Fruit fly (Drosophila melanogaster) whole organism, embryonic: Measurements from ENCODE around the gene CG18428.

Experiments
- ATbp ChIP-seq: fragments of 200-800 bp; sonication (Bioruptor generic); optimal IDR thresholded peaks from 2 replicates; lab custom pipeline; 2017; ENCODE audit warnings: missing biosample characterization, mild to moderate bottlenecking, missing genetic modification characterization, missing genetic modification reagents
- CG11085 ChIP-seq: fragments of 200-800 bp; sonication (Bioruptor generic); IDR thresholded peaks from 2 replicates; pipeline ENCODE4 v1.3.6; 2022; ENCODE audit warnings: missing biosample characterization, missing genetic modification characterization
- CG11504 ChIP-seq: fragments of 200-800 bp; sonication (Bioruptor generic); optimal IDR thresholded peaks from 3 replicates; lab custom pipeline; 2019; ENCODE audit warnings: missing biosample characterization, mild to moderate bottlenecking, missing genetic modification characterization, moderate library complexity
- CG13296 ChIP-seq: fragments of 200-800 bp; sonication (Bioruptor generic); optimal IDR thresholded peaks from 3 replicates; lab custom pipeline; 2018; ENCODE audit warnings: missing biosample characterization, mild to moderate bottlenecking, missing genetic modification characterization
- CG13624 ChIP-seq: fragments of 200-800 bp; sonication (Bioruptor generic); optimal IDR thresholded peaks from 2 replicates; lab custom pipeline; 2016; ENCODE audit warnings: missing biosample characterization, missing genetic modification characterization
- CG14014 ChIP-seq: fragments of 200-800 bp; sonication (Bioruptor generic); IDR thresholded peaks from 2 replicates; pipeline ENCODE4 v1.3.6; 2022; ENCODE audit warnings: missing biosample characterization, missing genetic modification characterization
- CG14710 ChIP-seq: fragments of 200-800 bp; sonication (Bioruptor generic); optimal IDR thresholded peaks from 3 replicates; lab custom pipeline; 2019; ENCODE audit warnings: missing biosample characterization, mild to moderate bottlenecking, missing genetic modification characterization, moderate library complexity
- CG17829 ChIP-seq: fragments of 200-800 bp; optimal IDR thresholded peaks from 2 replicates; lab custom pipeline; 2019; ENCODE audit warnings: missing biosample characterization, mild to moderate bottlenecking, missing genetic modification characterization, moderate library complexity
- CG1832 ChIP-seq: fragments of 200-800 bp; sonication (Bioruptor generic); optimal IDR thresholded peaks from 2 replicates; lab custom pipeline; 2017; ENCODE audit warnings: missing biosample characterization, mild to moderate bottlenecking, missing genetic modification characterization, inconsistent platforms
- CG2116 ChIP-seq: fragments of 200-800 bp; sonication (Bioruptor generic); optimal IDR thresholded peaks from 3 replicates; lab custom pipeline; 2018; ENCODE audit warnings: missing biosample characterization, mild to moderate bottlenecking, missing genetic modification characterization
- CG2120 ChIP-seq: fragments of 200-800 bp; sonication (Bioruptor generic); optimal IDR thresholded peaks from 3 replicates; lab custom pipeline; 2016; ENCODE audit warnings: missing biosample characterization, missing genetic modification characterization
- CG2678 ChIP-seq: fragments of 200-800 bp; sonication (Bioruptor generic); optimal IDR thresholded peaks from 3 replicates; lab custom pipeline; 2019; ENCODE audit warnings: missing biosample characterization, mild to moderate bottlenecking, missing genetic modification characterization, moderate library complexity
- CG4328 ChIP-seq: fragments of 200-800 bp; sonication (Bioruptor generic); optimal IDR thresholded peaks from 3 replicates; lab custom pipeline; 2017; ENCODE audit warnings: missing biosample characterization, missing genetic modification reagents, missing genetic modification characterization
- CG6683 ChIP-seq: fragments of 200-800 bp; sonication (Bioruptor generic); optimal IDR thresholded peaks from 2 replicates; lab custom pipeline; 2017; ENCODE audit warnings: missing biosample characterization, mild to moderate bottlenecking, missing genetic modification characterization, missing genetic modification reagents
- CG6813 ChIP-seq: fragments of 200-800 bp; sonication (Bioruptor generic); optimal IDR thresholded peaks from 2 replicates; lab custom pipeline; 2017; ENCODE audit warnings: missing biosample characterization, missing genetic modification characterization, mild to moderate bottlenecking, moderate library complexity, missing genetic modification reagents
- CG7556 ChIP-seq: fragments of 200-800 bp; sonication (Bioruptor generic); optimal IDR thresholded peaks from 2 replicates; lab custom pipeline; 2017; ENCODE audit warnings: missing biosample characterization, mild to moderate bottlenecking, missing genetic modification characterization
- CG7963 ChIP-seq: fragments of 200-800 bp; sonication (Bioruptor generic); IDR thresholded peaks from 3 replicates; pipeline ENCODE4 v1.3.6; 2022; ENCODE audit warnings: missing biosample characterization, missing genetic modification characterization; ENCODE audit not compliant: partially characterized antibody
- CG8290 ChIP-seq, 3 experiments: fragments of 200-800 bp; sonication (Bioruptor generic); optimal IDR thresholded peaks; 2 replicates each; lab custom pipeline; 2016 to 2019; ENCODE audit warnings: missing biosample characterization in 3 of 3, missing genetic modification characterization in 3 of 3, mild to moderate bottlenecking in 2 of 3, moderate library complexity in 1 of 3
- CG9609 ChIP-seq: fragments of 200-800 bp; sonication (Bioruptor generic); optimal IDR thresholded peaks from 3 replicates; lab custom pipeline; 2016; ENCODE audit warnings: missing biosample characterization, missing genetic modification characterization
- CrebB ChIP-seq: fragments of 200-800 bp; sonication (Bioruptor generic); optimal IDR thresholded peaks from 3 replicates; lab custom pipeline; 2018; ENCODE audit warnings: missing biosample characterization, mild to moderate bottlenecking, missing genetic modification characterization
- Dip2 ChIP-seq: fragments of 200-800 bp; sonication (Bioruptor generic); IDR thresholded peaks from 2 replicates; pipeline ENCODE4 v1.3.6; 2022; ENCODE audit warnings: missing biosample characterization, missing genetic modification characterization
- Fer1 ChIP-seq: fragments of 200-800 bp; sonication (Bioruptor generic); optimal IDR thresholded peaks from 2 replicates; lab custom pipeline; 2017; ENCODE audit warnings: missing biosample characterization, mild to moderate bottlenecking, missing genetic modification characterization
- HmgZ ChIP-seq: fragments of 200-800 bp; sonication (Bioruptor generic); optimal IDR thresholded peaks from 2 replicates; lab custom pipeline; 2018; ENCODE audit warnings: missing biosample characterization, mild to moderate bottlenecking, missing genetic modification characterization
- Hsf ChIP-seq: fragments of 200-800 bp; sonication (Bioruptor generic); optimal IDR thresholded peaks from 3 replicates; lab custom pipeline; 2016; ENCODE audit warnings: missing biosample characterization, missing genetic modification characterization
- Nf-YC ChIP-seq: fragments of 200-800 bp; optimal IDR thresholded peaks from 3 replicates; lab custom pipeline; 2019; ENCODE audit warnings: missing biosample characterization, mild to moderate bottlenecking, missing genetic modification characterization, moderate library complexity
- PHDP ChIP-seq: fragments of 200-800 bp; sonication (Bioruptor generic); optimal IDR thresholded peaks from 3 replicates; lab custom pipeline; 2018; ENCODE audit warnings: missing biosample characterization, mild to moderate bottlenecking, missing genetic modification characterization, moderate library complexity
- Sin3A ChIP-seq: fragments of >200 bp; optimal IDR thresholded peaks from 2 replicates; lab custom pipeline; 2018
- Vsx1 ChIP-seq: fragments of 200-800 bp; sonication (Bioruptor generic); optimal IDR thresholded peaks from 2 replicates; lab custom pipeline; 2017; ENCODE audit warnings: missing biosample characterization, mild to moderate bottlenecking, missing genetic modification characterization, missing genetic modification reagents
- ac ChIP-seq: fragments of 200-800 bp; sonication (Bioruptor generic); optimal IDR thresholded peaks from 3 replicates; lab custom pipeline; 2017; ENCODE audit warnings: missing biosample characterization, mild to moderate bottlenecking, missing genetic modification characterization
- ase ChIP-seq: fragments of 200-800 bp; sonication (Bioruptor generic); IDR thresholded peaks from 3 replicates; pipeline ENCODE4 v1.3.6; 2022; ENCODE audit warnings: missing biosample characterization, missing genetic modification characterization
- caup ChIP-seq: fragments of 200-800 bp; sonication (Bioruptor generic); optimal IDR thresholded peaks from 3 replicates; lab custom pipeline; 2017; ENCODE audit warnings: missing biosample characterization, mild to moderate bottlenecking, missing genetic modification characterization, moderate library complexity; ENCODE audit not compliant: severe bottlenecking
- chn ChIP-seq: fragments of 200-800 bp; sonication (Bioruptor generic); optimal IDR thresholded peaks from 2 replicates; lab custom pipeline; 2016; ENCODE audit warnings: missing biosample characterization, missing genetic modification characterization
- crp ChIP-seq, 2 experiments: fragments of 200-800 bp; sonication (Bioruptor generic); optimal IDR thresholded peaks; 2 replicates in 1 of 2; 3 replicates in 1 of 2; lab custom pipeline; 2017; ENCODE audit warnings: missing biosample characterization in 2 of 2, missing genetic modification characterization in 2 of 2, mild to moderate bottlenecking in 1 of 2, moderate library complexity in 1 of 2
- cwo ChIP-seq: fragments of 200-800 bp; sonication (Bioruptor generic); optimal IDR thresholded peaks from 3 replicates; lab custom pipeline; 2017; ENCODE audit warnings: missing biosample characterization, missing genetic modification characterization, mild to moderate bottlenecking, moderate library complexity, missing genetic modification reagents
- da ChIP-seq: fragments of 200-800 bp; sonication (Bioruptor generic); optimal IDR thresholded peaks from 2 replicates; lab custom pipeline; 2016; ENCODE audit warnings: missing biosample characterization, missing genetic modification characterization
- ems ChIP-seq: fragments of 200-800 bp; sonication (Bioruptor generic); optimal IDR thresholded peaks from 3 replicates; lab custom pipeline; 2016; ENCODE audit warnings: missing biosample characterization, missing genetic modification characterization
- ewg ChIP-seq: fragments of 200-800 bp; sonication (Bioruptor generic); optimal IDR thresholded peaks from 3 replicates; lab custom pipeline; 2017; ENCODE audit warnings: mild to moderate bottlenecking, missing biosample characterization, missing genetic modification reagents, missing genetic modification characterization
- gem ChIP-seq: fragments of 200-800 bp; sonication (Bioruptor generic); optimal IDR thresholded peaks from 2 replicates; lab custom pipeline; 2019; ENCODE audit warnings: missing biosample characterization, mild to moderate bottlenecking, missing genetic modification characterization, moderate library complexity
- h ChIP-seq: fragments of >200 bp; optimal IDR thresholded peaks from 2 replicates; lab custom pipeline; 2017
- jumu ChIP-seq: fragments of 200-800 bp; sonication (Bioruptor generic); optimal IDR thresholded peaks from 3 replicates; lab custom pipeline; 2016; ENCODE audit warnings: missing biosample characterization, missing genetic modification characterization
- lola ChIP-seq, 3 experiments: fragments of >200 bp in 2 of 3; fragments of 200-800 bp in 1 of 3; sonication (Bioruptor generic) in 1 of 3; optimal IDR thresholded peaks; 2 replicates each; lab custom pipeline; 2017 to 2019; ENCODE audit warnings: missing biosample characterization in 3 of 3, missing genetic modification characterization in 3 of 3, mild to moderate bottlenecking in 1 of 3, moderate library complexity in 1 of 3
- org-1 ChIP-seq: fragments of 200-800 bp; sonication (Bioruptor generic); optimal IDR thresholded peaks from 2 replicates; lab custom pipeline; 2017; ENCODE audit warnings: missing biosample characterization, missing genetic modification characterization
- psq ChIP-seq: fragments of 200-800 bp; sonication (Bioruptor generic); optimal IDR thresholded peaks from 2 replicates; lab custom pipeline; 2017; ENCODE audit warnings: missing biosample characterization, missing genetic modification characterization
- shn ChIP-seq: fragments of 200-800 bp; sonication (Bioruptor generic); optimal IDR thresholded peaks from 3 replicates; lab custom pipeline; 2016; ENCODE audit warnings: missing biosample characterization, missing genetic modification characterization
- slou ChIP-seq: fragments of 200-800 bp; sonication (Bioruptor generic); optimal IDR thresholded peaks from 3 replicates; lab custom pipeline; 2016; ENCODE audit warnings: missing biosample characterization, missing genetic modification characterization
- tap ChIP-seq: fragments of 200-800 bp; optimal IDR thresholded peaks from 3 replicates; lab custom pipeline; 2019; ENCODE audit warnings: missing biosample characterization, mild to moderate bottlenecking, missing genetic modification characterization, moderate library complexity
- tio ChIP-seq: fragments of 200-800 bp; sonication (Bioruptor generic); optimal IDR thresholded peaks from 2 replicates; lab custom pipeline; 2017; ENCODE audit warnings: missing biosample characterization, missing genetic modification characterization, inconsistent platforms
- unpg ChIP-seq: fragments of 200-800 bp; sonication (Bioruptor generic); optimal IDR thresholded peaks from 3 replicates; lab custom pipeline; 2018; ENCODE audit warnings: missing biosample characterization, mild to moderate bottlenecking, missing genetic modification characterization, moderate library complexity
- zen ChIP-seq: fragments of 200-800 bp; sonication (Bioruptor generic); optimal IDR thresholded peaks from 3 replicates; lab custom pipeline; 2018; ENCODE audit warnings: missing biosample characterization, mild to moderate bottlenecking, missing genetic modification characterization, moderate library complexity

Gene CG18428

dm6 chr3R:24105312-24105902 is 3.7 kb upstream of the CG18428 start, which contains the start of gene Syx1A (continued):
- TF ChIP-seq ATbp (GFP tag; lab: Kevin White, UChicago) (no peak), ase (no peak), ewg (GFP tag; lab: Kevin White, UChicago) (peak; percentile 10), crp (GFP tag; optimal IDR thresholded peaks at IDR 0.05; lab: Kevin White, UChicago) (no peak), CG8290 (GFP tag; optimal IDR thresholded peaks at IDR 0.05; lab: Kevin White, UChicago) (peak; percentile 3), CG8290 (tag; optimal IDR thresholded peaks at IDR 0.05; lab: Kevin White, UChicago) (peak in 1 of 2 experiments; percentile 75), CG2678 (tag; lab: Kevin White, UChicago) (peak; percentile 19), CG11504 (tag; lab: Kevin White, UChicago) (peak; percentile 5), ac (GFP tag; lab: Kevin White, UChicago) (no peak), CG7556 (no peak), CrebB (tag; lab: Kevin White, UChicago) (peak; percentile 61), lola (GFP tag; optimal IDR thresholded peaks at IDR 0.05; lab: Kevin White, UChicago) (no peak), CG13296 (GFP tag; lab: Kevin White, UChicago) (peak; percentile 46), PHDP (tag; lab: Kevin White, UChicago) (peak; percentile 33), CG9609 (GFP tag; lab: Kevin White, UChicago) (no peak), CG14710 (peak; percentile 27), jumu (GFP tag; lab: Kevin White, UChicago) (no peak), Nf-YC (tag; lab: Kevin White, UChicago) (peak; percentile 44), Hsf (peak; percentile 19), CG1832 (GFP tag; lab: Kevin White, UChicago) (peak; percentile 85), shn (GFP tag; lab: Kevin White, UChicago) (no peak), unpg (GFP tag; lab: Kevin White, UChicago) (peak; percentile 11), HmgZ (tag; lab: Kevin White, UChicago) (peak; percentile 30), CG11085 (no peak), Fer1 (GFP tag; lab: Kevin White, UChicago) (peak; percentile 18), org-1 (GFP tag; lab: Kevin White, UChicago) (no peak), CG2120 (peak; percentile 22), ems (GFP tag; lab: Kevin White, UChicago) (no peak), CG2116 (peak; percentile 5), CG13624 (GFP tag; lab: Kevin White, UChicago) (peak; percentile 32), caup (GFP tag; lab: Kevin White, UChicago) (peak; percentile 28), CG7963 (GFP tag; lab: Robert Waterston, UW) (no peak), CG6683 (no peak), CG4328 (GFP tag; lab: Kevin White, UChicago) (peak; percentile 19), cwo (GFP tag; lab: Kevin White, UChicago) (peak; percentile 26), h (lab: Kevin White, UChicago) (no peak), zen (tag; lab: Kevin White, UChicago) (peak; percentile 34), tap (peak; percentile 32), slou (no peak), chn (peak; percentile 27), da (GFP tag; lab: Kevin White, UChicago) (no peak), psq (GFP tag; lab: Kevin White, UChicago) (peak; percentile 98), CG17829 (tag; lab: Kevin White, UChicago) (peak; percentile 64), Vsx1 (GFP tag; lab: Kevin White, UChicago) (no peak), CG14014 (GFP tag; lab: Robert Waterston, UW) (no peak), Dip2 (GFP tag; lab: Robert Waterston, UW) (no peak), CG6813 (GFP tag; lab: Kevin White, UChicago) (no peak), gem (tag; lab: Kevin White, UChicago) (no peak), tio (no peak), Sin3A (peak; percentile 1)
